Worm (Caenorhabditis elegans): ENCODE data around the gene C37C3.9.

DNA sequence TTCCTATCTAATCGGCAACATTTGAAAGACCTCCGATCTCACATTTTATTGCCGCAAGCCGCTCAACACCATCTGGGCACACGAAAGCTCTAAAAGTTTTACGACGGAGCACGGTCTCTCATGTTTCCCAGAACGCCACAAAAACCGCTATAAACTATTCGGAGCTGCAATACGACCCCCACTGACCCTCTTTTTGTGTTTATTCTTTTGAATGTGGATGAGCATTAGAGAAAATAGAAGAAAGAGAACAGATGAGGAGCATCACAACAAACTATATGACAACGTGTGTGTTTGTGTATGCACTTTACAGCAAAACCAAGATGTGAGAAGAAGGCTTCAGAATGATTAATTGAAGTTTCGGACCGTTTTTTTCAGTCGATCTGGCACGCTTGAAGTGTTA lies 30.4 kb downstream of the C37C3.9 start:
- TF ChIP-seq fos-1 (tag; optimal IDR thresholded peaks at IDR 0.05) (no peak), Y55F3AM.14 (GFP tag; optimal IDR thresholded peaks at IDR 0.05) (no peak), mdl-1 (tag; optimal IDR thresholded peaks at IDR 0.05) (no peak), nhr-10 (tag; optimal IDR thresholded peaks at IDR 0.05) (no peak), nhr-12 (tag; optimal IDR thresholded peaks at IDR 0.05) (no peak), egl-27 (tag; optimal IDR thresholded peaks at IDR 0.05) (no peak)
